Fruit fly (Drosophila melanogaster) whole organism, adult: ENCODE data around the gene Alr.
A peak's percentile ranks its signal among the peaks of the same experiment; 100 is the strongest.

Source experiments
- CG11617 ChIP-seq: fragments of 200-800 bp; sonication (Bioruptor generic); optimal IDR thresholded peaks from 2 replicates; lab custom pipeline; 2017; ENCODE audit warnings: mild to moderate bottlenecking, missing biosample characterization, missing genetic modification reagents, missing genetic modification characterization
- CG12768 ChIP-seq: fragments of 200-800 bp; sonication (Bioruptor generic); optimal IDR thresholded peaks from 2 replicates; lab custom pipeline; 2017; ENCODE audit warnings: missing biosample characterization, missing genetic modification characterization, mild to moderate bottlenecking, moderate library complexity, missing genetic modification reagents
- CG14711 ChIP-seq: fragments of 200-800 bp; sonication (Bioruptor generic); optimal IDR thresholded peaks from 2 replicates; lab custom pipeline; 2018; ENCODE audit warnings: missing biosample characterization, mild to moderate bottlenecking, missing genetic modification characterization, moderate library complexity
- CG1620 ChIP-seq: fragments of 200-800 bp; sonication (Bioruptor generic); optimal IDR thresholded peaks from 2 replicates; lab custom pipeline; 2016; ENCODE audit warnings: missing biosample characterization, missing genetic modification characterization
- CG33017 ChIP-seq: fragments of 200-800 bp; sonication (Bioruptor generic); optimal IDR thresholded peaks from 2 replicates; lab custom pipeline; 2018; ENCODE audit warnings: missing biosample characterization, mild to moderate bottlenecking, missing genetic modification characterization, moderate library complexity
- CG5204 ChIP-seq: fragments of 200-800 bp; sonication (Bioruptor generic); optimal IDR thresholded peaks from 2 replicates; lab custom pipeline; 2016; ENCODE audit warnings: missing biosample characterization, missing genetic modification characterization
- CG7045 ChIP-seq: fragments of 200-800 bp; sonication (Bioruptor generic); optimal IDR thresholded peaks from 2 replicates; lab custom pipeline; 2017; ENCODE audit warnings: missing biosample characterization, mild to moderate bottlenecking, missing genetic modification characterization
- CG7101 ChIP-seq: fragments of 200-800 bp; sonication (Bioruptor generic); optimal IDR thresholded peaks from 2 replicates; lab custom pipeline; 2018; ENCODE audit warnings: missing biosample characterization, mild to moderate bottlenecking, missing genetic modification characterization, moderate library complexity
- Clk ChIP-seq: fragments of 200-800 bp; sonication (Bioruptor generic); optimal IDR thresholded peaks from 2 replicates; lab custom pipeline; 2017; ENCODE audit warnings: missing biosample characterization, missing genetic modification characterization
- Crg-1 ChIP-seq: fragments of 200-800 bp; sonication (Bioruptor generic); optimal IDR thresholded peaks from 2 replicates; lab custom pipeline; 2016; ENCODE audit warnings: missing biosample characterization, missing genetic modification characterization
- Hr96 ChIP-seq: fragments of 200-800 bp; sonication (Bioruptor generic); optimal IDR thresholded peaks from 2 replicates; lab custom pipeline; 2016; ENCODE audit warnings: missing biosample characterization, missing genetic modification characterization
- Mnt ChIP-seq: fragments of 200-800 bp; sonication (Bioruptor generic); optimal IDR thresholded peaks from 2 replicates; lab custom pipeline; 2016; ENCODE audit warnings: missing biosample characterization, mild to moderate bottlenecking, missing genetic modification characterization
- bab1 ChIP-seq: fragments of 200-800 bp; sonication (Bioruptor generic); optimal IDR thresholded peaks from 3 replicates; lab custom pipeline; 2019; ENCODE audit warnings: missing biosample characterization, mild to moderate bottlenecking, missing genetic modification characterization, moderate library complexity
- cic ChIP-seq: fragments of 200-800 bp; sonication (Bioruptor generic); optimal IDR thresholded peaks from 2 replicates; lab custom pipeline; 2017; ENCODE audit warnings: missing biosample characterization, mild to moderate bottlenecking, missing genetic modification characterization, moderate library complexity
- cnc ChIP-seq, 2 experiments: fragments of >200 bp; optimal IDR thresholded peaks; 2 replicates each; lab custom pipeline; 2017
- kay ChIP-seq: fragments of 200-800 bp; sonication (Bioruptor generic); peaks from one replicate; lab custom pipeline; 2016; ENCODE audit warnings: missing biosample characterization, missing genetic modification characterization, borderline replicate concordance
- ovo ChIP-seq: fragments of 200-800 bp; sonication (Bioruptor generic); optimal IDR thresholded peaks from 2 replicates; lab custom pipeline; 2016; ENCODE audit warnings: missing biosample characterization, missing genetic modification characterization
- pad ChIP-seq: fragments of 200-800 bp; sonication (Bioruptor generic); optimal IDR thresholded peaks from 3 replicates; lab custom pipeline; 2017; ENCODE audit warnings: missing biosample characterization, missing genetic modification characterization, mild to moderate bottlenecking, moderate library complexity, missing genetic modification reagents
- tj ChIP-seq: fragments of 200-800 bp; sonication (Bioruptor generic); optimal IDR thresholded peaks from 3 replicates; lab custom pipeline; 2017; ENCODE audit warnings: missing biosample characterization, mild to moderate bottlenecking, missing genetic modification characterization, moderate library complexity
- toe ChIP-seq: fragments of 200-800 bp; sonication (Bioruptor generic); optimal IDR thresholded peaks from 2 replicates; lab custom pipeline; 2016; ENCODE audit warnings: missing biosample characterization, missing genetic modification characterization

Alr gene

dm6 chrX:19716325-19716917, 31.7 kb upstream of the Alr start:
- TF ChIP-seq Clk (GFP tag; lab: Kevin White, UChicago): no peak
- no peak for TF ChIP-seq cic (GFP tag; lab: Kevin White, UChicago)
- no peak for TF ChIP-seq CG7045 (GFP tag; lab: Kevin White, UChicago)
- TF ChIP-seq cnc (optimal IDR thresholded peaks at IDR 0.05; lab: Kevin White, UChicago): no peak
- no peak for TF ChIP-seq toe (GFP tag; lab: Kevin White, UChicago)
- TF ChIP-seq CG12768 (GFP tag; lab: Kevin White, UChicago): no peak

dm6 chrX:19717041-19717440, 31.1 kb upstream of the Alr start:
- TF ChIP-seq kay (GFP tag; lab: Kevin White, UChicago) (no peak), Hr96 (GFP tag; lab: Kevin White, UChicago) (peak; percentile 5), toe (GFP tag; lab: Kevin White, UChicago) (no peak)

- no peak for TF ChIP-seq cnc (optimal IDR thresholded peaks at IDR 0.05; lab: Kevin White, UChicago)
- TF ChIP-seq CG5204 (GFP tag; lab: Kevin White, UChicago): no peak
- no peak for TF ChIP-seq cic (GFP tag; lab: Kevin White, UChicago)
- TF ChIP-seq Mnt (GFP tag; lab: Kevin White, UChicago): no peak
- TF ChIP-seq toe (GFP tag; lab: Kevin White, UChicago): no peak
- no peak for TF ChIP-seq CG12768 (GFP tag; lab: Kevin White, UChicago)
- no peak for TF ChIP-seq Clk (GFP tag; lab: Kevin White, UChicago)
- no peak for TF ChIP-seq CG1620 (GFP tag; lab: Kevin White, UChicago)
- no peak for TF ChIP-seq bab1
- no peak for TF ChIP-seq CG11617 (GFP tag; lab: Kevin White, UChicago)
- TF ChIP-seq CG7045 (GFP tag; lab: Kevin White, UChicago): no peak
- TF ChIP-seq tj: no peak
- TF ChIP-seq ovo: no peak
- TF ChIP-seq CG33017 (tag; lab: Kevin White, UChicago): no peak
Measured at dm6 chrX:19717988-19718973, 29.8 kb upstream of the Alr start, which contains the start of gene CG12531. Gene CG12531, plus strand, starts transcription at chrX:19718923.

dm6 chrX:19730844-19731243, 17.3 kb upstream of the Alr start, which contains the start of gene AP-1-2beta:
Gene AP-1-2beta, plus strand, starts transcription at chrX:19731004.
- TF ChIP-seq Mnt (GFP tag; lab: Kevin White, UChicago): peak; percentile 7
- TF ChIP-seq cnc (optimal IDR thresholded peaks at IDR 0.05; lab: Kevin White, UChicago): no peak
- no peak for TF ChIP-seq cic (GFP tag; lab: Kevin White, UChicago)
- TF ChIP-seq CG11617 (GFP tag; lab: Kevin White, UChicago): no peak

- no peak for TF ChIP-seq CG14711 (tag; lab: Kevin White, UChicago)
- TF ChIP-seq CG11617 (GFP tag; lab: Kevin White, UChicago): no peak
- no peak for TF ChIP-seq CG5204 (GFP tag; lab: Kevin White, UChicago)
- TF ChIP-seq cic (GFP tag; lab: Kevin White, UChicago): no peak
- no peak for TF ChIP-seq kay (GFP tag; lab: Kevin White, UChicago)
- TF ChIP-seq cnc (optimal IDR thresholded peaks at IDR 0.05; lab: Kevin White, UChicago): no peak
Measured at dm6 chrX:19735270-19735669, 12.8 kb upstream of the Alr start, which contains the start of gene CG14234. Gene CG14234, plus strand, starts transcription at chrX:19735570.

dm6 chrX:19737872-19738271, 10.2 kb upstream of the Alr start:
- no peak for TF ChIP-seq Crg-1 (GFP tag; lab: Kevin White, UChicago)

dm6 chrX:19744003-19744488, 4.1 kb upstream of the Alr start, which contains the start of the genes CG18809, COX6B, CG33932 and Rpp20:
Gene CG18809, minus strand, starts transcription at chrX:19744335.
Gene COX6B, minus strand, starts transcription at chrX:19744335.
Gene CG33932, plus strand, starts transcription at chrX:19744431.
Gene Rpp20, plus strand, starts transcription at chrX:19744431.
- TF ChIP-seq pad (GFP tag; lab: Kevin White, UChicago) (peak; percentile 83), toe (GFP tag; lab: Kevin White, UChicago) (peak; percentile 45), CG7101 (tag; lab: Kevin White, UChicago) (peak; percentile 79), CG33017 (tag; lab: Kevin White, UChicago) (no peak), CG11617 (GFP tag; lab: Kevin White, UChicago) (peak; percentile 74), tj (peak; percentile 62), CG5204 (GFP tag; lab: Kevin White, UChicago) (no peak), Hr96 (GFP tag; lab: Kevin White, UChicago) (no peak), kay (GFP tag; lab: Kevin White, UChicago) (no peak), CG1620 (GFP tag; lab: Kevin White, UChicago) (peak; percentile 91), CG7045 (GFP tag; lab: Kevin White, UChicago) (peak; percentile 31), Crg-1 (GFP tag; lab: Kevin White, UChicago) (peak; percentile 86), CG14711 (tag; lab: Kevin White, UChicago) (peak; percentile 60), CG12768 (GFP tag; lab: Kevin White, UChicago) (peak; percentile 37), Clk (GFP tag; lab: Kevin White, UChicago) (peak; percentile 58), ovo (peak; percentile 72), Mnt (GFP tag; lab: Kevin White, UChicago) (peak; percentile 94), cnc (optimal IDR thresholded peaks at IDR 0.05; lab: Kevin White, UChicago) (no peak), cic (GFP tag; lab: Kevin White, UChicago) (peak; percentile 40), bab1 (peak; percentile 81)
